Worm (Caenorhabditis elegans): ENCODE data around the gene rcq-5.

rcq-5 gene

ce11 chrIII:4004064-4004580 is 53.7 kb downstream of the rcq-5 start, which contains the start of gene tif-1A (continued):
- TF ChIP-seq F10B5.3 (tag; optimal IDR thresholded peaks at IDR 0.05) (no peak), ztf-7 (tag; optimal IDR thresholded peaks at IDR 0.05) (peak; percentile 78), dmd-9 (GFP tag; IDR thresholded peaks at IDR 0.05) (no peak), lin-38 (GFP tag; IDR thresholded peaks at IDR 0.05) (peak; percentile 80), set-16 (GFP tag; IDR thresholded peaks at IDR 0.05) (no peak), arid-1 (GFP tag; conservative IDR thresholded peaks at IDR 0.05) (peak; percentile 40; the same call in 1 of the 2 replicates), nhr-77 (tag; optimal IDR thresholded peaks at IDR 0.05) (peak; percentile 88), nhr-25 (tag; optimal IDR thresholded peaks at IDR 0.05; ENCODE audit: borderline replicate concordance, insufficient read depth) (peak; percentile 40), mdt-29 (GFP tag; IDR thresholded peaks at IDR 0.05) (no peak), fos-1 (tag; optimal IDR thresholded peaks at IDR 0.05) (no peak), dve-1 (tag; optimal IDR thresholded peaks at IDR 0.05; ENCODE audit: insufficient read depth) (peak; percentile 95), snpc-4 (tag; optimal IDR thresholded peaks at IDR 0.05) (no peak), lin-29 (GFP tag; IDR thresholded peaks at IDR 0.05) (no peak)

Data from whole organism, L4 larva.